Fruit fly (Drosophila melanogaster) S2 (cell line): Measurements from ENCODE around the gene CG10597.

Experiments
- CG8478 ChIP-seq: fragments of >200 bp; optimal IDR thresholded peaks from 2 replicates; lab custom pipeline; 2018
- CTCF ChIP-seq, 2 experiments: fragments of >200 bp; optimal IDR thresholded peaks; 2 replicates each; lab custom pipeline; 2018

dm6 chrX:17274798-17275197 lies 44.0 kb upstream of the CG10597 start:
- TF ChIP-seq CTCF (optimal IDR thresholded peaks at IDR 0.05; lab: Kevin White, UChicago) (no peak), CG8478 (no peak)
